Worm (Caenorhabditis elegans) whole organism, late embryonic: ENCODE measurements around the gene nyn-3.

Source experiments
- C08G9.2 ChIP-seq: sonication (generic microtip); optimal IDR thresholded peaks from 2 replicates; lab custom pipeline; 2016; ENCODE audit warnings: mild to moderate bottlenecking, missing genetic modification characterization, moderate library complexity, missing compliant biosample characterization
- K02D7.2 ChIP-seq: sonication (generic microtip); optimal IDR thresholded peaks from 2 replicates; lab custom pipeline; 2017; ENCODE audit warnings: mild to moderate bottlenecking, missing genetic modification characterization, missing compliant biosample characterization
- ama-1 ChIP-seq: fragments of 150-350 bp; optimal IDR thresholded peaks from 2 replicates; lab custom pipeline; 2014
- ceh-24 ChIP-seq: sonication (generic microtip); optimal IDR thresholded peaks from 2 replicates; lab custom pipeline; 2016; ENCODE audit warnings: mild to moderate bottlenecking, missing genetic modification characterization, missing compliant biosample characterization
- ceh-9 ChIP-seq: sonication (generic microtip); optimal IDR thresholded peaks from 2 replicates; lab custom pipeline; 2016; ENCODE audit warnings: mild to moderate bottlenecking, missing genetic modification characterization, inconsistent platforms, missing compliant biosample characterization
- fkh-10 ChIP-seq: fragments of 150-350 bp; optimal IDR thresholded peaks from 2 replicates; lab custom pipeline; 2014; ENCODE audit warnings: missing biosample characterization, missing genetic modification reagents, missing genetic modification characterization
- nfya-1 ChIP-seq: sonication (generic microtip); optimal IDR thresholded peaks from 2 replicates; lab custom pipeline; 2017; ENCODE audit warnings: missing genetic modification characterization, mild to moderate bottlenecking, missing compliant biosample characterization, antibody characterized with exemption, moderate library complexity
- pha-4 ChIP-seq: fragments of 150-350 bp; optimal IDR thresholded peaks from 2 replicates; lab custom pipeline; 2018; ENCODE audit warnings: missing biosample characterization, missing genetic modification reagents, missing genetic modification characterization
- pros-1 ChIP-seq: fragments of 150-350 bp; optimal IDR thresholded peaks from 2 replicates; lab custom pipeline; 2014; ENCODE audit warnings: missing biosample characterization, missing genetic modification reagents, missing genetic modification characterization
- unc-42 ChIP-seq: sonication (generic microtip); optimal IDR thresholded peaks from 2 replicates; lab custom pipeline; 2016; ENCODE audit warnings: missing genotype, missing genetic modification characterization, missing compliant biosample characterization

ce11 chrII:6324086-6324485 is 31.7 kb upstream of the nyn-3 start, which contains the start of gene sma-6:
- TF ChIP-seq K02D7.2 (tag; lab: Kevin White, UChicago) (no peak), ceh-24 (tag; lab: Kevin White, UChicago) (no peak), C08G9.2 (tag; lab: Kevin White, UChicago) (no peak), unc-42 (tag; lab: Kevin White, UChicago) (no peak), ama-1 (lab: Kevin White, UChicago) (no peak), pros-1 (tag; lab: Kevin White, UChicago) (no peak), fkh-10 (GFP tag; lab: Kevin White, UChicago) (no peak), ceh-9 (tag; lab: Kevin White, UChicago) (no peak), nfya-1 (no peak), pha-4 (tag; lab: Kevin White, UChicago) (no peak)
